Fruit fly (Drosophila melanogaster) whole organism, embryonic: ENCODE results near the gene CG3625.

Experiments
- ATbp ChIP-seq: fragments of 200-800 bp; sonication (Bioruptor generic); optimal IDR thresholded peaks from 2 replicates; lab custom pipeline; 2017; ENCODE audit warnings: missing biosample characterization, mild to moderate bottlenecking, missing genetic modification characterization, missing genetic modification reagents
- Abd-B ChIP-seq: fragments of 200-800 bp; sonication (Bioruptor generic); optimal IDR thresholded peaks from 2 replicates; lab custom pipeline; 2018; ENCODE audit warnings: missing biosample characterization, mild to moderate bottlenecking, missing genetic modification characterization, moderate library complexity
- Adf1 ChIP-seq: fragments of 200-800 bp; sonication (Bioruptor generic); IDR thresholded peaks from 2 replicates; pipeline ENCODE4 v1.3.6; 2022; ENCODE audit warnings: missing biosample characterization, missing genetic modification characterization
- Awh ChIP-seq: fragments of 200-800 bp; sonication (Bioruptor generic); IDR thresholded peaks from 2 replicates; pipeline ENCODE4, ENCODE4 v1.3.6; 2022; ENCODE audit warnings: missing biosample characterization, missing genetic modification characterization
- CG10543 ChIP-seq: fragments of 200-800 bp; sonication (Bioruptor generic); optimal IDR thresholded peaks from 3 replicates; lab custom pipeline; 2017; ENCODE audit warnings: missing biosample characterization, mild to moderate bottlenecking, missing genetic modification characterization, moderate library complexity
- CG10959 ChIP-seq: fragments of 200-800 bp; sonication (Bioruptor generic); IDR thresholded peaks from 2 replicates; pipeline ENCODE4 v1.3.6; 2022; ENCODE audit warnings: missing biosample characterization, missing genetic modification characterization
- CG11695 ChIP-seq: fragments of 200-800 bp; sonication (Bioruptor generic); IDR thresholded peaks from 3 replicates; pipeline ENCODE4 v1.3.6; 2022; ENCODE audit warnings: missing biosample characterization, missing genetic modification characterization
- CG13287 ChIP-seq: fragments of 200-800 bp; sonication (Bioruptor generic); IDR thresholded peaks from 2 replicates; pipeline ENCODE4 v1.3.6; 2022; ENCODE audit warnings: missing biosample characterization, missing genetic modification characterization; ENCODE audit not compliant: partially characterized antibody
- CG14860 ChIP-seq: fragments of 200-800 bp; sonication (Bioruptor generic); IDR thresholded peaks from 3 replicates; pipeline ENCODE4 v1.3.6; 2022; ENCODE audit warnings: missing biosample characterization, missing genetic modification characterization; ENCODE audit not compliant: partially characterized antibody
- CG15479 ChIP-seq: fragments of 200-800 bp; sonication (Bioruptor generic); optimal IDR thresholded peaks from 3 replicates; lab custom pipeline; 2019; ENCODE audit warnings: missing biosample characterization, mild to moderate bottlenecking, missing genetic modification characterization, moderate library complexity
- CG18619 ChIP-seq: fragments of 200-800 bp; sonication (Bioruptor generic); optimal IDR thresholded peaks from 3 replicates; lab custom pipeline; 2017; ENCODE audit warnings: missing biosample characterization, mild to moderate bottlenecking, missing genetic modification characterization
- CG2129 ChIP-seq: fragments of 200-800 bp; sonication (Bioruptor generic); IDR thresholded peaks from 2 replicates; pipeline ENCODE4 v1.3.6; 2022; ENCODE audit warnings: missing biosample characterization, missing genetic modification characterization; ENCODE audit not compliant: partially characterized antibody
- CG34224 ChIP-seq: fragments of 200-800 bp; sonication (Bioruptor generic); IDR thresholded peaks from 3 replicates; pipeline ENCODE4 v1.3.6; 2022; ENCODE audit warnings: missing biosample characterization, missing genetic modification characterization; ENCODE audit not compliant: partially characterized antibody
- CG5953 ChIP-seq: fragments of 200-800 bp; sonication (Bioruptor generic); IDR thresholded peaks from 2 replicates; pipeline ENCODE4 v1.3.6; 2022; ENCODE audit warnings: missing biosample characterization, missing genetic modification characterization
- CG6272 ChIP-seq: fragments of 200-800 bp; sonication (Bioruptor generic); IDR thresholded peaks from 2 replicates; pipeline ENCODE4 v1.3.6; 2022; ENCODE audit warnings: missing biosample characterization, missing genetic modification characterization
- CG8359 ChIP-seq: fragments of 200-800 bp; sonication (Bioruptor generic); optimal IDR thresholded peaks from 2 replicates; lab custom pipeline; 2017; ENCODE audit warnings: missing biosample characterization, mild to moderate bottlenecking, missing genetic modification characterization, borderline replicate concordance
- CG9609 ChIP-seq: fragments of 200-800 bp; sonication (Bioruptor generic); optimal IDR thresholded peaks from 3 replicates; lab custom pipeline; 2016; ENCODE audit warnings: missing biosample characterization, missing genetic modification characterization
- CTCF ChIP-seq: fragments of 200-800 bp; sonication (Bioruptor generic); optimal IDR thresholded peaks from 2 replicates; lab custom pipeline; 2017; ENCODE audit warnings: missing biosample characterization, mild to moderate bottlenecking, missing genetic modification characterization, moderate library complexity
- D ChIP-seq, 2 experiments: fragments of 200-800 bp in 1 of 2; fragments of >200 bp in 1 of 2; sonication (Bioruptor generic) in 1 of 2; optimal IDR thresholded peaks; 2 replicates in 1 of 2; 3 replicates in 1 of 2; lab custom pipeline; 2017; ENCODE audit warnings: mild to moderate bottlenecking in 1 of 2, missing biosample characterization in 1 of 2, missing genetic modification characterization in 1 of 2, missing genetic modification reagents in 1 of 2
- Deaf1 ChIP-seq: fragments of 200-800 bp; optimal IDR thresholded peaks from 3 replicates; lab custom pipeline; 2019; ENCODE audit warnings: missing biosample characterization, mild to moderate bottlenecking, missing genetic modification characterization, moderate library complexity
- Dip3 ChIP-seq: fragments of 200-800 bp; sonication (Bioruptor generic); optimal IDR thresholded peaks from 3 replicates; lab custom pipeline; 2016; ENCODE audit warnings: missing biosample characterization, missing genetic modification characterization
- E2f2 ChIP-seq: fragments of 200-800 bp; sonication (Bioruptor generic); IDR thresholded peaks from 2 replicates; pipeline ENCODE4 v1.3.6; 2022; ENCODE audit warnings: missing biosample characterization, missing genetic modification characterization
- GATAe ChIP-seq: fragments of 200-800 bp; sonication (Bioruptor generic); conservative IDR thresholded peaks from 2 replicates; pipeline ENCODE4 v1.3.6; 2022; ENCODE audit warnings: missing biosample characterization, missing genetic modification characterization
- H15 ChIP-seq: fragments of 200-800 bp; sonication (Bioruptor generic); IDR thresholded peaks from 3 replicates; pipeline ENCODE4 v1.3.6; 2022; ENCODE audit warnings: missing biosample characterization, missing genetic modification characterization
- HLH4C ChIP-seq: fragments of 200-800 bp; sonication (Bioruptor generic); IDR thresholded peaks from 3 replicates; pipeline ENCODE4 v1.3.6; 2022; ENCODE audit warnings: missing biosample characterization, missing genetic modification characterization; ENCODE audit not compliant: partially characterized antibody
- Hsf ChIP-seq: fragments of 200-800 bp; sonication (Bioruptor generic); optimal IDR thresholded peaks from 3 replicates; lab custom pipeline; 2016; ENCODE audit warnings: missing biosample characterization, missing genetic modification characterization
- Nf-YA ChIP-seq: fragments of 200-800 bp; sonication (Bioruptor generic); IDR thresholded peaks from 2 replicates; pipeline ENCODE4 v1.3.6; 2022; ENCODE audit warnings: missing biosample characterization, missing genetic modification characterization
- Ptx1 ChIP-seq: fragments of 200-800 bp; sonication (Bioruptor generic); IDR thresholded peaks from 2 replicates; pipeline ENCODE4 v1.3.6; 2022; ENCODE audit warnings: missing biosample characterization, missing genetic modification characterization
- Rfx ChIP-seq: fragments of 200-800 bp; sonication (Bioruptor generic); IDR thresholded peaks from 2 replicates; pipeline ENCODE4 v1.3.6; 2022; ENCODE audit warnings: missing biosample characterization, missing genetic modification characterization
- Usf ChIP-seq: fragments of 200-800 bp; sonication (Bioruptor generic); optimal IDR thresholded peaks from 2 replicates; lab custom pipeline; 2017; ENCODE audit warnings: missing genotype, missing biosample characterization, missing genetic modification characterization
- br ChIP-seq: fragments of >200 bp; optimal IDR thresholded peaks from 2 replicates; lab custom pipeline; 2017
- cad ChIP-seq: fragments of >200 bp; optimal IDR thresholded peaks from 2 replicates; lab custom pipeline; 2017; ENCODE audit warnings: missing biosample characterization, missing genetic modification characterization
- cg ChIP-seq: fragments of 200-800 bp; sonication (Bioruptor generic); optimal IDR thresholded peaks from 3 replicates; lab custom pipeline; 2019; ENCODE audit warnings: missing biosample characterization, mild to moderate bottlenecking, missing genetic modification characterization, moderate library complexity
- chinmo ChIP-seq: fragments of 200-800 bp; sonication (Bioruptor generic); IDR thresholded peaks from 4 replicates; pipeline ENCODE4 v1.3.6; 2022; ENCODE audit warnings: missing biosample characterization, missing genetic modification characterization; ENCODE audit not compliant: partially characterized antibody
- ftz-f1 ChIP-seq: fragments of 200-800 bp; sonication (Bioruptor generic); optimal IDR thresholded peaks from 2 replicates; lab custom pipeline; 2016; ENCODE audit warnings: missing biosample characterization, missing genetic modification characterization
- grau ChIP-seq: fragments of 200-800 bp; optimal IDR thresholded peaks from 3 replicates; lab custom pipeline; 2019; ENCODE audit warnings: missing biosample characterization, mild to moderate bottlenecking, missing genetic modification characterization, moderate library complexity
- hbn ChIP-seq: fragments of 200-800 bp; sonication (Bioruptor generic); IDR thresholded peaks from 2 replicates; pipeline ENCODE4 v1.3.6; 2022; ENCODE audit warnings: missing biosample characterization, missing genetic modification characterization; ENCODE audit not compliant: partially characterized antibody
- hkb ChIP-seq, 2 experiments: fragments of 200-800 bp in 1 of 2; fragments of >200 bp in 1 of 2; sonication (Bioruptor generic) in 1 of 2; IDR thresholded peaks in 1 of 2; optimal IDR thresholded peaks in 1 of 2; 2 replicates each; pipeline versions ENCODE4 v1.3.6 to Lab custom; 2017 to 2022; ENCODE audit warnings: missing biosample characterization in 1 of 2, missing genetic modification characterization in 1 of 2
- jigr1 ChIP-seq: fragments of 200-800 bp; sonication (Bioruptor generic); IDR thresholded peaks from 3 replicates; pipeline ENCODE4 v1.3.6; 2022; ENCODE audit warnings: missing biosample characterization, missing genetic modification characterization
- odd ChIP-seq: fragments of 200-800 bp; sonication (Bioruptor generic); optimal IDR thresholded peaks from 2 replicates; lab custom pipeline; 2017; ENCODE audit warnings: missing biosample characterization, mild to moderate bottlenecking, missing genetic modification characterization
- p53 ChIP-seq: fragments of 200-800 bp; sonication (Bioruptor generic); optimal IDR thresholded peaks from 2 replicates; lab custom pipeline; 2016; ENCODE audit warnings: missing biosample characterization, missing genetic modification characterization
- rib ChIP-seq: fragments of 200-800 bp; sonication (Bioruptor generic); IDR thresholded peaks from 2 replicates; pipeline ENCODE4 v1.3.6; 2022; ENCODE audit warnings: missing biosample characterization, missing genetic modification characterization
- sima ChIP-seq: fragments of 200-800 bp; sonication (Bioruptor generic); optimal IDR thresholded peaks from 2 replicates; lab custom pipeline; 2016; ENCODE audit warnings: missing biosample characterization, missing genetic modification characterization
- sqz ChIP-seq: fragments of 200-800 bp; sonication (Bioruptor generic); optimal IDR thresholded peaks from 3 replicates; lab custom pipeline; 2018; ENCODE audit warnings: missing biosample characterization, mild to moderate bottlenecking, missing genetic modification characterization
- ssp ChIP-seq: fragments of 200-800 bp; sonication (Bioruptor generic); IDR thresholded peaks from 2 replicates; pipeline ENCODE4 v1.3.6; 2022; ENCODE audit warnings: missing biosample characterization, missing genetic modification characterization
- usp ChIP-seq: fragments of >200 bp; optimal IDR thresholded peaks from 2 replicates; lab custom pipeline; 2017; ENCODE audit warnings: missing biosample characterization, missing genetic modification characterization
- yki ChIP-seq: fragments of >200 bp; optimal IDR thresholded peaks from 3 replicates; lab custom pipeline; 2018

CG3625 gene

DNA sequence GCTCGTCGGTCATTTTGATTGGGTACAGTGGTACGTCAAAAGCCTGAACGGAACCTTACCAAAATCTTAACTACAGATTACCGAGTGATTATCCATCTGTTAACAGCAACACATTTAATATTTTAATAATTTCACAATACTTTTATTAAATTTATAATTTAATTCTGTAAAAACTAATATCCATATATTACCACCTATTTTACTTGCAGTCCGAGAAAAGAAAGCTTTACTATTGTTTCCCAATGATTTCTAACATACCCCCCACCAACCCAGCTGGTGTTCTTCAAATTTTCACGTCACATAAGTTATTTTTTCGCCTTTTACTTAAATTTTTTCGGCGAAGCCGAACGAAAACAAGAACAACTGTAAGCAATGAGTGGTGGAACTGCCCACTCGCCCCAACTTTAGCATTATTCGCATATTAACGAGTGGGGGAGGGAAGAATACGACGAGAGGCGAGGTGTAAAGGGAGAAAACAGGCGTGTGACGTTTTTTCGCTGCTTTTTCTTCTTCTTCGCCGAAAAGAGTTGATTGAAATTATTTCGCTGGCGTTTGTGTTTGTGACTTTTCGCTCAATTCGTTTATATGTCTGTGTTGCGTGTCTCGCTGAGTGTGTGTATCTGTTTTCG is 43.6 kb downstream of the CG3625 start (continued):
- TF ChIP-seq Abd-B (GFP tag; lab: Kevin White, UChicago) (peak; percentile 15), Dip3 (GFP tag; lab: Kevin White, UChicago) (no peak), Ptx1 (GFP tag; lab: Robert Waterston, UW) (peak; percentile 55), ftz-f1 (peak; percentile 8), p53 (no peak), CG9609 (GFP tag; lab: Kevin White, UChicago) (peak; percentile 6), jigr1 (GFP tag; lab: Robert Waterston, UW) (no peak), CG10543 (GFP tag; lab: Kevin White, UChicago) (peak; percentile 78), HLH4C (GFP tag; lab: Robert Waterston, UW) (no peak)

DNA sequence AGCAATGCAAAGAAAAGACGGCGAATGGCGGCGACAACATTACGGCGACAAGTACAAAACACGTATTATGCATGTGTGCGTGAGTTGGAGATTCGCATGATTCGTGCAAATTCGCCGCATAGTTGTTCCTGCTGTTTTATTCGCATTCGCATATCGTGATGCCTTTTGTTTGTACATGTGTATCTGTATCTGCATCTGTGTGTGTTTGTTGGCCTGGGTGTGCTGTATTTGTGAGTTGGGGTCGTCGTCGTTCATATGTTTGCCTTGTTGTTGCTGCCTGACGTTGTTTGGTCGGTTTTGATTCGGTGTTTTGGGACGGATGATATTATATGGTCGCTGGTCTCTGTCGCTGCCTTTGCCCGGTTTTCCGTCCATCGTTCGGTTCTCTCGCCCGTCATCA is 44.2 kb downstream of the CG3625 start:
- TF ChIP-seq Usf (GFP tag; lab: Kevin White, UChicago) (no peak), rib (GFP tag; lab: Robert Waterston, UW) (peak; percentile 61; the same call in 1 of the 2 replicates), CG5953 (GFP tag; lab: Robert Waterston, UW) (no peak), cg (GFP tag; lab: Kevin White, UChicago) (peak; percentile 60), CG11695 (GFP tag; lab: Robert Waterston, UW) (no peak), CG13287 (GFP tag; lab: Robert Waterston, UW) (no peak), CG18619 (no peak), CG15479 (GFP tag; lab: Kevin White, UChicago) (peak; percentile 15), CG34224 (peak; percentile 7; the same call in 1 of the 3 replicates), chinmo (peak; percentile 70; the same call in 2 of the 4 replicates), CG2129 (GFP tag; lab: Robert Waterston, UW) (0 out of 2 replicates have a peak, but pooled peaks have one; percentile 19), ssp (GFP tag; lab: Robert Waterston, UW) (no peak), CG14860 (GFP tag; lab: Robert Waterston, UW) (no peak), hbn (GFP tag; lab: Robert Waterston, UW) (peak; percentile 16; the same call in 1 of the 2 replicates), odd (GFP tag; lab: Kevin White, UChicago) (no peak), Rfx (GFP tag; lab: Robert Waterston, UW) (no peak), Awh (GFP tag; lab: Robert Waterston, UW) (no peak), Hsf (GFP tag; lab: Kevin White, UChicago) (no peak), CG10959 (no peak), br (lab: Kevin White, UChicago) (no peak), D (optimal IDR thresholded peaks at IDR 0.05; lab: Kevin White, UChicago) (peak; percentile 28), D (GFP tag; optimal IDR thresholded peaks at IDR 0.05; lab: Kevin White, UChicago) (no peak), grau (no peak)

DNA sequence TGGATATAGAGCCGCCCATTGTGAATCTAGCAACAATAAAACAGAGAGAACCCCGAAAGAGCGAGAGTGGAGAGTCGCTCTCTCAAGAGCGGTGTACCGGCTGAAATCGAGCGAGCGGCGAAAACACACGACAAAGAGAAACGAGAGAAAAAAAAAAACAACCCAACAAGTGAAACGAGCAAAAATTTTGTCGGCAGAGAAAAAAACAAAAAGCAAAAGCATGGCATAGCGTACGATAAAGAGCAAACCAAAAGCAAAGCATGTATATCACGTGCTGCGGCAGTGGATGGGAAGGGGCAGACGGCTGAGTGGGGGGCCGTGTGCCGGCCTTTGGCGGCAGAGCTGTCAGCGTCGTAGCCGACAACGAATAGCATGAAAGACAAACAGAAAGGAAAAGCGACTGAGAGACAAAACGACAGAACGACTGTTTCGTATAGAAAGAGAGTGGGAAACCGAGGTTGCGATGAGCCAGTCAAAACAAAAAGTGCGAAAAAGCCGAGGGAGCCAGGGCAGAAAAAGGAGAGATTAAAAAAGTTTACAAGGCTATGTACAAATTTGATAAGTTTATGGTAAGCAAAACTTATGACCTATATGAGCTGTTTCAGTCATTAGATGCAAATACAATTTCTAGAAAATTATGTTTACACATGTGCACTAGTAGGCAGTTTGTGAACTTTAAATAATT is 44.8 kb downstream of the CG3625 start:
- TF ChIP-seq usp (GFP tag; lab: Kevin White, UChicago) (no peak), cad (GFP tag; lab: Kevin White, UChicago) (peak; percentile 69), CG10543 (GFP tag; lab: Kevin White, UChicago) (peak; percentile 37), sqz (GFP tag; lab: Kevin White, UChicago) (peak; percentile 96), hkb (optimal IDR thresholded peaks at IDR 0.05; lab: Kevin White, UChicago) (no peak), hkb (GFP tag; IDR thresholded peaks at IDR 0.05; lab: Robert Waterston, UW) (0 out of 2 replicates have a peak, but pooled peaks have one; percentile 32), E2f2 (GFP tag; lab: Robert Waterston, UW) (no peak), CG8359 (no peak), yki (lab: Kevin White, UChicago) (peak; percentile 77), ATbp (GFP tag; lab: Kevin White, UChicago) (no peak), Deaf1 (peak; percentile 40), sima (GFP tag; lab: Kevin White, UChicago) (no peak), H15 (GFP tag; lab: Robert Waterston, UW) (no peak), Adf1 (peak; percentile 97), CTCF (no peak), Nf-YA (GFP tag; lab: Robert Waterston, UW) (0 out of 2 replicates have a peak, but pooled peaks have one; percentile 2), CG6272 (GFP tag; lab: Robert Waterston, UW) (no peak), GATAe (GFP tag; lab: Robert Waterston, UW) (no peak), chinmo (peak; percentile 91; the same call in 1 of the 4 replicates)
